Worm (Caenorhabditis elegans): ENCODE data around the gene C15C8.6.

DNA sequence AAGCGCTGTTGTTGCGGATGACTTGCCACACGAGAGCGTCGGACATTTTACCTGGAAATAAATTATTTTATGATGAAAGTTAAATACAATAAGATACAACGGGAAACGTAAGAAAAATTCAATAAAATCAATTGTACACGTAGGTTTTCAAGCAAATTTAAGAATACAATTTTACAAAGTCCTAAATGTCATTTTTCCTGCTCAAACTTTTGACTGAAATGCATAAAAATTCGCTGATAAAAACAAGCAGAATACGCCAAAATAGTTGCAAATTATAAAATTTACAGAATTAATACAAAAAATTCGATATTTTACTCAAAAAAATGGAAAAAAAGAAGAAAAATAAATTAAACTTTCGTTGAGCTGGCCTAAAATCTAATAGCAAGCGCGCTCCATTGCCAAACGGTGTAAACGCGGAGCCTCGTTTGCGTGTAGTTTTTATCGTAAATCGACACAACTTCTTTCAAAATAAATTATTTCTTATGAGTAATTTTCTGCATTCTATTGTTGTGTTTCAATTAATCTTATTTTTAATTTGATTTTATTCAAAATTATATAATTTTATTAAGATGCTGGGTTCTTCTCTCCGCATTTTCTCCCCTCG is 23.2 kb downstream of the C15C8.6 start, which contains the start of the genes rpl-28 and mrpl-49:
- TF ChIP-seq unc-130 (GFP tag; optimal IDR thresholded peaks at IDR 0.05) (no peak), dpl-1 (GFP tag; optimal IDR thresholded peaks at IDR 0.05) (peak; percentile 85), php-3 (GFP tag; IDR thresholded peaks at IDR 0.05) (no peak), fkh-10 (GFP tag; optimal IDR thresholded peaks at IDR 0.05) (peak; percentile 57), lin-13 (GFP tag; optimal IDR thresholded peaks at IDR 0.05) (peak; percentile 29), nhr-77 (tag; optimal IDR thresholded peaks at IDR 0.05) (peak; percentile 96), ceh-62 (tag; optimal IDR thresholded peaks at IDR 0.05) (no peak)
